Fruit fly (Drosophila melanogaster): ENCODE data around the gene dj.

The dj gene

DNA sequence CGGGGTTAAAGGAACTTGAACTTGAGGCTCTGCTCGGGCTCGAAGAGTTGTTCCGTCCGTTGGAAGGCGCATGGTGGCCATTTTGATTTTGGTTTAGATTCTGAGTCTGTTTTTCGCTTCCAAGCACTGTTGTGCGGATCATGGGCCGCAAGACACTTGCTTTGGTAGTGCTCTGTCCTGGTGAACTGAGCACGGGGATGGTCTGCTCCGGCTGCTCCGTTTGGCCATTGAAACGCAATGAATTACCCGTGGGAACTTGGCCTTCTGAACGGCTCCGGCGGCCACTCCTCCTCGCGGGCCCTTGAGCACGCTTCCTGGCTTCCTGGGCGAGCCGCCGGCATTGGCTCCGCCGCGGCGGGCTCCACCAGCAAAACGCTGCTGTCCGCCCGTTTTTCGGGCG, 20.6 kb downstream of the dj start:
- TF ChIP-seq Ets65A (GFP tag) (peak; percentile 81), tna (GFP tag; IDR thresholded peaks at IDR 0.05; ENCODE audit: partially characterized antibody) (0 out of 2 replicates have a peak, but pooled peaks have one; percentile 34), ase (GFP tag; IDR thresholded peaks at IDR 0.05) (no peak), CG32772 (GFP tag; IDR thresholded peaks at IDR 0.05) (0 out of 2 replicates have a peak, but pooled peaks have one; percentile 25), rib (GFP tag; IDR thresholded peaks at IDR 0.05) (0 out of 2 replicates have a peak, but pooled peaks have one; percentile 56), Six4 (GFP tag; optimal IDR thresholded peaks at IDR 0.05) (no peak), inv (GFP tag; IDR thresholded peaks at IDR 0.05; ENCODE audit: partially characterized antibody) (peak; percentile 20; the same call in 1 of the 2 replicates), Med (GFP tag) (peak; percentile 60), jumu (GFP tag; optimal IDR thresholded peaks at IDR 0.05) (no peak), NFAT (GFP tag; IDR thresholded peaks at IDR 0.05) (no peak), h (optimal IDR thresholded peaks at IDR 0.05) (peak; percentile 26), maf-S (GFP tag; optimal IDR thresholded peaks at IDR 0.05) (no peak)

DNA sequence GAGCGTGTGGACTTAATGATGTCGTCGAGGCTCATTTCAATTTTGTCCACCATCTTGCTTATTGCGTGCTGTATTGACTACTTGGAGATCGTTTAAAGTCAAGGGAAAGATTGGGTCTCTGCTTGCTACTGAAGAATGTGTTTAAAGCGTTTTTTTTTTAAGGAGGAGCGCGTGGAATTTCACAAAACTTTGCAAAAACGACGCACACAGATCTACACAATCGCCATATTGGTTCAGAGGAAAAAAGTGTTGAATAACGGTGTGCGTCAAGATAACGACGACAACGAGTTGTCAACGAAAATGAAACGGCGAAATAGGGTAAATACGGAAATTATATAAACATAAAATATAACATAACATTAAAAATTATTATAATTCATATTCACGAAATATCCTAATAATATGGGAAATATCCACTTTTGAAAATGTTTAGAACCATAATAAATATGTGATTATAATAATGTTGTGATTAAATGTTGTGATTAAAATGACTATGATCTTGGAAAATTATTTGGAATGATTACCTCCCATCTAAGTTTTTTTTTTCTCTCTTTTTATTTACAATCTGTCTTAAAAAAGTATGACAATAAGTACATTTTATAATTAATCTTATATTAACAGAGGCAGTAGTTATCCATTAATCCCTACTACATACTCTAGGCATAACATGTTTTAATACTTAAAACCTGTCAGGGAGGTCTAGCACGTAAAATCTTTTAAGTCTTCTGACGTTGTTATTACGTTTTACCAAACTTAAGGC, 21.2 kb downstream of the dj start, which contains the start of gene Ref1:
TSS of gene Ref1 (minus strand) at position 231 of the 760 bp plus-strand sequence.
- peak; percentile 92 for TF ChIP-seq ssp (GFP tag; IDR thresholded peaks at IDR 0.05)
- peak; percentile 91 for TF ChIP-seq CG17802 (tag; optimal IDR thresholded peaks at IDR 0.05)
- TF ChIP-seq CG12659 (GFP tag; optimal IDR thresholded peaks at IDR 0.05) = peak; percentile 72
- peak; percentile 5 for TF ChIP-seq CG2678 (tag; optimal IDR thresholded peaks at IDR 0.05)
- TF ChIP-seq CG17361 (GFP tag; IDR thresholded peaks at IDR 0.05) = 0 out of 3 replicates have a peak, but pooled peaks have one; percentile 30
- TF ChIP-seq phol (tag; optimal IDR thresholded peaks at IDR 0.05) = peak; percentile 100
- peak; percentile 50 for TF ChIP-seq Ets97D (GFP tag; optimal IDR thresholded peaks at IDR 0.05)
- TF ChIP-seq Pdp1 (GFP tag; optimal IDR thresholded peaks at IDR 0.05) = peak in 1 of 2 experiments; percentile 91
- peak; percentile 77 for TF ChIP-seq row (GFP tag; IDR thresholded peaks at IDR 0.05)
- TF ChIP-seq sd (tag; optimal IDR thresholded peaks at IDR 0.05) = peak; percentile 47
- peak; percentile 23 for TF ChIP-seq nmo (GFP tag; optimal IDR thresholded peaks at IDR 0.05)
- TF ChIP-seq NFAT (GFP tag; IDR thresholded peaks at IDR 0.05) = 0 out of 2 replicates have a peak, but pooled peaks have one; percentile 6
- TF ChIP-seq CG2116 (GFP tag; optimal IDR thresholded peaks at IDR 0.05) = peak; percentile 5
- TF ChIP-seq trem (tag; optimal IDR thresholded peaks at IDR 0.05) = peak; percentile 7
- peak; percentile 77 for TF ChIP-seq CG11723 (GFP tag; optimal IDR thresholded peaks at IDR 0.05)
- TF ChIP-seq Nf-YC (tag; optimal IDR thresholded peaks at IDR 0.05) = peak; percentile 28
- TF ChIP-seq CG10321 (GFP tag; IDR thresholded peaks at IDR 0.05) = no peak
- no peak for TF ChIP-seq Lhr (GFP tag; optimal IDR thresholded peaks at IDR 0.05)
- TF ChIP-seq CG5180 (GFP tag; optimal IDR thresholded peaks at IDR 0.05) = no peak
- TF ChIP-seq YL-1 (GFP tag; optimal IDR thresholded peaks at IDR 0.05) = peak; percentile 93
- TF ChIP-seq MBD-R2 (GFP tag; IDR thresholded peaks at IDR 0.05) = peak; percentile 39; the same call in 1 of the 2 replicates
- TF ChIP-seq grau (tag; optimal IDR thresholded peaks at IDR 0.05) = peak; percentile 4
- TF ChIP-seq jing (GFP tag; optimal IDR thresholded peaks at IDR 0.05) = no peak
- TF ChIP-seq CG1024 (GFP tag; IDR thresholded peaks at IDR 0.05) = peak; percentile 93
- no peak for TF ChIP-seq cato (GFP tag; optimal IDR thresholded peaks at IDR 0.05; ENCODE audit: borderline replicate concordance)
- peak; percentile 63 for TF ChIP-seq dm (GFP tag; optimal IDR thresholded peaks at IDR 0.05)
- TF ChIP-seq CG9817 (tag; optimal IDR thresholded peaks at IDR 0.05) = no peak
- peak; percentile 29 for TF ChIP-seq CG14710 (tag; optimal IDR thresholded peaks at IDR 0.05)
- no peak for TF ChIP-seq CG8944 (GFP tag; optimal IDR thresholded peaks at IDR 0.05)
- peak; percentile 14 for TF ChIP-seq CG3995 (GFP tag; optimal IDR thresholded peaks at IDR 0.05)
- no peak for TF ChIP-seq lmd (GFP tag; IDR thresholded peaks at IDR 0.05)
- TF ChIP-seq pzg (GFP tag; optimal IDR thresholded peaks at IDR 0.05) = peak; percentile 53
- TF ChIP-seq croc (GFP tag; conservative IDR thresholded peaks at IDR 0.05) = no peak
- TF ChIP-seq B-H2 (GFP tag; optimal IDR thresholded peaks at IDR 0.05) = no peak
- peak; percentile 100 for TF ChIP-seq CG1603 (tag; optimal IDR thresholded peaks at IDR 0.05)
- TF ChIP-seq CG8290 (GFP tag; optimal IDR thresholded peaks at IDR 0.05) = peak; percentile 76
- TF ChIP-seq CG8290 (tag; optimal IDR thresholded peaks at IDR 0.05) = peak in 1 of 2 experiments; percentile 24
